Fruit fly (Drosophila melanogaster) whole organism, embryonic: ENCODE data around the gene Cyp318a1.

Source experiments
- Atf-2 ChIP-seq: fragments of 200-800 bp; sonication (Bioruptor generic); optimal IDR thresholded peaks from 2 replicates; lab custom pipeline; 2016; ENCODE audit warnings: missing biosample characterization, missing genetic modification characterization
- Atf6 ChIP-seq: fragments of 200-800 bp; sonication (Bioruptor generic); IDR thresholded peaks from 2 replicates; pipeline ENCODE4 v1.3.6; 2022; ENCODE audit warnings: missing biosample characterization, missing genetic modification characterization
- CG10147 ChIP-seq: fragments of 200-800 bp; sonication (Bioruptor generic); optimal IDR thresholded peaks from 2 replicates; lab custom pipeline; 2019; ENCODE audit warnings: missing biosample characterization, mild to moderate bottlenecking, missing genetic modification characterization, moderate library complexity
- CG11695 ChIP-seq: fragments of 200-800 bp; sonication (Bioruptor generic); IDR thresholded peaks from 3 replicates; pipeline ENCODE4 v1.3.6; 2022; ENCODE audit warnings: missing biosample characterization, missing genetic modification characterization
- CG12659 ChIP-seq: fragments of 200-800 bp; sonication (Bioruptor generic); optimal IDR thresholded peaks from 3 replicates; lab custom pipeline; 2017; ENCODE audit warnings: mild to moderate bottlenecking, missing biosample characterization, missing genetic modification reagents, missing genetic modification characterization
- CG12769 ChIP-seq: fragments of 200-800 bp; sonication (Bioruptor generic); optimal IDR thresholded peaks from 2 replicates; lab custom pipeline; 2019; ENCODE audit warnings: missing biosample characterization, mild to moderate bottlenecking, missing genetic modification characterization, moderate library complexity
- CG13624 ChIP-seq: fragments of 200-800 bp; sonication (Bioruptor generic); optimal IDR thresholded peaks from 2 replicates; lab custom pipeline; 2016; ENCODE audit warnings: missing biosample characterization, missing genetic modification characterization
- CG13775 ChIP-seq: fragments of 200-800 bp; sonication (Bioruptor generic); optimal IDR thresholded peaks from 3 replicates; lab custom pipeline; 2017; ENCODE audit warnings: missing biosample characterization, mild to moderate bottlenecking, missing genetic modification characterization
- CG1832 ChIP-seq: fragments of 200-800 bp; sonication (Bioruptor generic); optimal IDR thresholded peaks from 2 replicates; lab custom pipeline; 2017; ENCODE audit warnings: missing biosample characterization, mild to moderate bottlenecking, missing genetic modification characterization, inconsistent platforms
- CG18619 ChIP-seq: fragments of 200-800 bp; sonication (Bioruptor generic); optimal IDR thresholded peaks from 3 replicates; lab custom pipeline; 2017; ENCODE audit warnings: missing biosample characterization, mild to moderate bottlenecking, missing genetic modification characterization
- CG2199 ChIP-seq: fragments of 200-800 bp; sonication (Bioruptor generic); IDR thresholded peaks from 3 replicates; pipeline ENCODE4 v1.3.6; 2022; ENCODE audit warnings: missing biosample characterization, missing genetic modification characterization
- CG4424 ChIP-seq: fragments of 200-800 bp; sonication (Bioruptor generic); optimal IDR thresholded peaks from 3 replicates; lab custom pipeline; 2016; ENCODE audit warnings: missing biosample characterization, missing genetic modification characterization
- CG6791 ChIP-seq: fragments of 200-800 bp; sonication (Bioruptor generic); IDR thresholded peaks from 3 replicates; pipeline ENCODE4 v1.3.6; 2022; ENCODE audit warnings: missing biosample characterization, missing genetic modification characterization; ENCODE audit not compliant: partially characterized antibody
- CG8089 ChIP-seq: fragments of 200-800 bp; sonication (Bioruptor generic); optimal IDR thresholded peaks from 3 replicates; lab custom pipeline; 2016; ENCODE audit warnings: missing biosample characterization, missing genetic modification characterization
- CG9215 ChIP-seq: fragments of 200-800 bp; sonication (Bioruptor generic); IDR thresholded peaks from 2 replicates; pipeline ENCODE4 v1.3.6; 2022; ENCODE audit warnings: missing biosample characterization, missing genetic modification characterization
- Deaf1 ChIP-seq: fragments of 200-800 bp; optimal IDR thresholded peaks from 3 replicates; lab custom pipeline; 2019; ENCODE audit warnings: missing biosample characterization, mild to moderate bottlenecking, missing genetic modification characterization, moderate library complexity
- Dip3 ChIP-seq: fragments of 200-800 bp; sonication (Bioruptor generic); optimal IDR thresholded peaks from 3 replicates; lab custom pipeline; 2016; ENCODE audit warnings: missing biosample characterization, missing genetic modification characterization
- Drgx ChIP-seq: fragments of 200-800 bp; sonication (Bioruptor generic); IDR thresholded peaks from 2 replicates; pipeline ENCODE4 v1.3.6; 2022; ENCODE audit warnings: missing biosample characterization, missing genetic modification characterization
- HLH4C ChIP-seq: fragments of 200-800 bp; sonication (Bioruptor generic); IDR thresholded peaks from 3 replicates; pipeline ENCODE4 v1.3.6; 2022; ENCODE audit warnings: missing biosample characterization, missing genetic modification characterization; ENCODE audit not compliant: partially characterized antibody
- Mad ChIP-seq: fragments of 200-800 bp; sonication (Bioruptor generic); optimal IDR thresholded peaks from 2 replicates; lab custom pipeline; 2016; ENCODE audit warnings: missing biosample characterization, missing genetic modification characterization
- Oli ChIP-seq: fragments of 200-800 bp; sonication (Bioruptor generic); optimal IDR thresholded peaks from 2 replicates; lab custom pipeline; 2018; ENCODE audit warnings: missing biosample characterization, mild to moderate bottlenecking, missing genetic modification characterization, moderate library complexity
- Ptx1 ChIP-seq: fragments of 200-800 bp; sonication (Bioruptor generic); IDR thresholded peaks from 2 replicates; pipeline ENCODE4 v1.3.6; 2022; ENCODE audit warnings: missing biosample characterization, missing genetic modification characterization
- Ravus ChIP-seq: fragments of 200-800 bp; sonication (Bioruptor generic); IDR thresholded peaks from 2 replicates; pipeline ENCODE4 v1.3.6; 2022; ENCODE audit warnings: missing biosample characterization, missing genetic modification characterization
- Trl ChIP-seq, 3 experiments: fragments of >200 bp in 2 of 3; fragments of 200-800 bp in 1 of 3; sonication (Bioruptor generic) in 1 of 3; optimal IDR thresholded peaks; 2 replicates in 1 of 3; 3 replicates in 2 of 3; lab custom pipeline; 2016 to 2017; ENCODE audit warnings: missing biosample characterization in 1 of 3, missing genetic modification characterization in 1 of 3
- amos ChIP-seq: fragments of 200-800 bp; sonication (Bioruptor generic); IDR thresholded peaks from 2 replicates; pipeline ENCODE4 v1.3.6; 2022; ENCODE audit warnings: missing biosample characterization, missing genetic modification characterization; ENCODE audit not compliant: partially characterized antibody
- aop ChIP-seq: fragments of 200-800 bp; sonication (Bioruptor generic); IDR thresholded peaks from 2 replicates; pipeline ENCODE4 v1.3.6; 2022; ENCODE audit warnings: missing biosample characterization, missing genetic modification characterization
- ash1 ChIP-seq: fragments of 200-800 bp; sonication (Bioruptor generic); optimal IDR thresholded peaks from 2 replicates; lab custom pipeline; 2018; ENCODE audit warnings: missing biosample characterization, mild to moderate bottlenecking, missing genetic modification characterization
- bowl ChIP-seq: fragments of 200-800 bp; sonication (Bioruptor generic); IDR thresholded peaks from 2 replicates; pipeline ENCODE4 v1.3.6; 2022; ENCODE audit warnings: missing biosample characterization, missing genetic modification characterization
- ci ChIP-seq: fragments of 200-800 bp; sonication (Bioruptor generic); IDR thresholded peaks from 3 replicates; pipeline ENCODE4 v1.3.6; 2022; ENCODE audit warnings: missing biosample characterization, missing genetic modification characterization
- da ChIP-seq: fragments of 200-800 bp; sonication (Bioruptor generic); optimal IDR thresholded peaks from 2 replicates; lab custom pipeline; 2016; ENCODE audit warnings: missing biosample characterization, missing genetic modification characterization
- dan ChIP-seq: fragments of 200-800 bp; sonication (Bioruptor generic); IDR thresholded peaks from 2 replicates; pipeline ENCODE4 v1.3.6; 2022; ENCODE audit warnings: missing biosample characterization, missing genetic modification characterization
- ems ChIP-seq: fragments of 200-800 bp; sonication (Bioruptor generic); optimal IDR thresholded peaks from 3 replicates; lab custom pipeline; 2016; ENCODE audit warnings: missing biosample characterization, missing genetic modification characterization
- exex ChIP-seq: fragments of 200-800 bp; sonication (Bioruptor generic); optimal IDR thresholded peaks from 4 replicates; lab custom pipeline; 2018; ENCODE audit warnings: missing biosample characterization, mild to moderate bottlenecking, missing genetic modification characterization, moderate library complexity
- grau ChIP-seq: fragments of 200-800 bp; optimal IDR thresholded peaks from 3 replicates; lab custom pipeline; 2019; ENCODE audit warnings: missing biosample characterization, mild to moderate bottlenecking, missing genetic modification characterization, moderate library complexity
- grn ChIP-seq: fragments of 200-800 bp; sonication (Bioruptor generic); optimal IDR thresholded peaks from 3 replicates; lab custom pipeline; 2017; ENCODE audit warnings: missing biosample characterization, missing genetic modification characterization
- onecut ChIP-seq: fragments of 200-800 bp; sonication (Bioruptor generic); IDR thresholded peaks from 2 replicates; pipeline ENCODE4 v1.3.6; 2022; ENCODE audit warnings: missing biosample characterization, missing genetic modification characterization
- pita ChIP-seq: fragments of 200-800 bp; sonication (Bioruptor generic); optimal IDR thresholded peaks from 2 replicates; lab custom pipeline; 2017; ENCODE audit warnings: missing biosample characterization, mild to moderate bottlenecking, missing genetic modification characterization
- pros ChIP-seq: fragments of 200-800 bp; sonication (Bioruptor generic); optimal IDR thresholded peaks from 3 replicates; lab custom pipeline; 2019; ENCODE audit warnings: missing biosample characterization, mild to moderate bottlenecking, missing genetic modification characterization, moderate library complexity
- sd ChIP-seq: fragments of 200-800 bp; sonication (Bioruptor generic); optimal IDR thresholded peaks from 3 replicates; lab custom pipeline; 2018; ENCODE audit warnings: missing biosample characterization, mild to moderate bottlenecking, missing genetic modification characterization, moderate library complexity
- sens ChIP-seq: fragments of 200-800 bp; sonication (Bioruptor generic); peaks from one replicate; lab custom pipeline; 2016; ENCODE audit warnings: missing biosample characterization, missing genetic modification characterization
- toy ChIP-seq: fragments of 200-800 bp; sonication (Bioruptor generic); IDR thresholded peaks from 2 replicates; pipeline ENCODE4 v1.3.6; 2022; ENCODE audit warnings: missing biosample characterization, missing genetic modification characterization
- vvl ChIP-seq: fragments of 200-800 bp; sonication (Bioruptor generic); IDR thresholded peaks from 2 replicates; pipeline ENCODE4 v1.3.6; 2022; ENCODE audit warnings: missing biosample characterization, missing genetic modification characterization
- wdn ChIP-seq: fragments of 200-800 bp; sonication (Bioruptor generic); IDR thresholded peaks from 2 replicates; pipeline ENCODE4 v1.3.6; 2022; ENCODE audit warnings: missing biosample characterization, missing genetic modification characterization
- wek ChIP-seq: fragments of 200-800 bp; sonication (Bioruptor generic); optimal IDR thresholded peaks from 3 replicates; lab custom pipeline; 2018; ENCODE audit warnings: missing biosample characterization, mild to moderate bottlenecking, missing genetic modification characterization, moderate library complexity
- yki ChIP-seq: fragments of >200 bp; optimal IDR thresholded peaks from 3 replicates; lab custom pipeline; 2018

Gene Cyp318a1

DNA sequence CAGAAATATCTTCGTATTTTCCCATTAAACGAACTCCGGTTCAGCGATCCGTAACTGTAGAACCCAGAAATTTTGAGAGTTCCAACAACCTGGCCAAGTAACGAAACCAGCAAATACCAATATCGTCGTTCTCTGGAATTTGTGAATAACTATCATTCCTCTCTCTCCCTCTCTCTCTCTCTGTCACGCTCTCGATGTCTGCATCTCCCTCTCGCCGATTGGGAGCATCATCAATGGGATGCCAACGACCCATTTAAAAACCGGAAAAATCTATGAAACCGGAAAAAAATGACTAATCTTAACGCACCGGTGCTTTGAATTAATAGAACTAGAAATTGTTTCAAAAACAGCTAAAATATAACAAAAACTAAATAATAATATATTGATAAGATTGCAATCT is 24.8 kb upstream of the Cyp318a1 start (continued):
- TF ChIP-seq Atf-2 (no peak), Oli (tag; lab: Kevin White, UChicago) (no peak), CG12659 (GFP tag; lab: Kevin White, UChicago) (no peak), CG4424 (GFP tag; lab: Kevin White, UChicago) (no peak), CG10147 (GFP tag; lab: Kevin White, UChicago) (no peak), CG18619 (no peak), pros (GFP tag; lab: Kevin White, UChicago) (no peak), sd (tag; lab: Kevin White, UChicago) (peak; percentile 92), bowl (GFP tag; lab: Robert Waterston, UW) (no peak), Mad (GFP tag; lab: Kevin White, UChicago) (no peak), yki (lab: Kevin White, UChicago) (peak; percentile 44), grn (GFP tag; lab: Kevin White, UChicago) (peak; percentile 15), HLH4C (GFP tag; lab: Robert Waterston, UW) (no peak), CG1832 (peak; percentile 60), Deaf1 (no peak), CG12769 (tag; lab: Kevin White, UChicago) (peak; percentile 77), grau (tag; lab: Kevin White, UChicago) (no peak), CG6791 (no peak), Ravus (GFP tag; lab: Robert Waterston, UW) (no peak), ash1 (GFP tag; lab: Kevin White, UChicago) (no peak), CG9215 (GFP tag; lab: Robert Waterston, UW) (no peak), Ptx1 (GFP tag; lab: Robert Waterston, UW) (no peak), Atf6 (no peak), onecut (no peak), pita (GFP tag; lab: Kevin White, UChicago) (no peak), wek (GFP tag; lab: Kevin White, UChicago) (no peak), sens (GFP tag; lab: Kevin White, UChicago) (peak; percentile 28), CG13624 (no peak), CG8089 (GFP tag; lab: Kevin White, UChicago) (no peak), Drgx (GFP tag; lab: Robert Waterston, UW) (no peak), toy (GFP tag; lab: Robert Waterston, UW) (no peak), CG11695 (GFP tag; lab: Robert Waterston, UW) (no peak), CG13775 (GFP tag; lab: Kevin White, UChicago) (no peak), Dip3 (no peak), amos (no peak), wdn (GFP tag; lab: Robert Waterston, UW) (no peak), da (GFP tag; lab: Kevin White, UChicago) (no peak), dan (GFP tag; lab: Robert Waterston, UW) (no peak), exex (tag; lab: Kevin White, UChicago) (no peak), ems (GFP tag; lab: Kevin White, UChicago) (no peak), CG2199 (GFP tag; lab: Robert Waterston, UW) (no peak), vvl (no peak), ci (GFP tag; lab: Robert Waterston, UW) (no peak), Trl (optimal IDR thresholded peaks at IDR 0.05; lab: Kevin White, UChicago) (peak; percentile 71 to 77), Trl (GFP tag; optimal IDR thresholded peaks at IDR 0.05; lab: Kevin White, UChicago) (no peak), aop (GFP tag; lab: Robert Waterston, UW) (no peak)
